Worm (Caenorhabditis elegans) whole organism, late embryonic: ENCODE results near the gene dpy-17.

Experiments
- ahr-1 ChIP-seq: sonication (generic microtip); optimal IDR thresholded peaks from 2 replicates; lab custom pipeline; 2016; ENCODE audit warnings: missing genetic modification characterization, missing compliant biosample characterization
- ceh-31 ChIP-seq: sonication (generic microtip); optimal IDR thresholded peaks from 2 replicates; lab custom pipeline; 2016; ENCODE audit warnings: missing genetic modification characterization, missing compliant biosample characterization
- ceh-34 ChIP-seq: sonication (generic microtip); optimal IDR thresholded peaks from 2 replicates; lab custom pipeline; 2016; ENCODE audit warnings: mild to moderate bottlenecking, missing genetic modification characterization, missing compliant biosample characterization
- ceh-6 ChIP-seq: fragments of 200-800 bp; sonication (Bioruptor generic); optimal IDR thresholded peaks from 2 replicates; lab custom pipeline; 2018; ENCODE audit warnings: mild to moderate bottlenecking, missing genetic modification characterization, missing compliant biosample characterization
- dve-1 ChIP-seq: sonication (generic microtip); optimal IDR thresholded peaks from 2 replicates; lab custom pipeline; 2017; ENCODE audit warnings: antibody characterized with exemption, mild to moderate bottlenecking, missing genetic modification characterization, missing compliant biosample characterization
- elt-2 ChIP-seq: sonication (generic microtip); optimal IDR thresholded peaks from 2 replicates; lab custom pipeline; 2016; ENCODE audit warnings: missing genetic modification reagents, missing genetic modification characterization, missing compliant biosample characterization
- elt-4 ChIP-seq: sonication (generic microtip); optimal IDR thresholded peaks from 2 replicates; lab custom pipeline; 2016; ENCODE audit warnings: missing genetic modification characterization, missing compliant biosample characterization
- hlh-30 ChIP-seq: sonication (generic microtip); optimal IDR thresholded peaks from 2 replicates; lab custom pipeline; 2017; ENCODE audit warnings: antibody characterized with exemption, missing genetic modification characterization, missing compliant biosample characterization; ENCODE audit not compliant: insufficient read depth
- nhr-232 ChIP-seq: sonication (generic microtip); optimal IDR thresholded peaks from 2 replicates; lab custom pipeline; 2016; ENCODE audit warnings: missing genetic modification characterization, missing compliant biosample characterization
- pax-1 ChIP-seq: fragments of 150-350 bp; optimal IDR thresholded peaks from 2 replicates; lab custom pipeline; 2014; ENCODE audit warnings: missing biosample characterization, missing genetic modification characterization
- pha-4 ChIP-seq: fragments of 150-350 bp; optimal IDR thresholded peaks from 2 replicates; lab custom pipeline; 2018; ENCODE audit warnings: missing biosample characterization, missing genetic modification reagents, missing genetic modification characterization
- sox-2 ChIP-seq: fragments of 200-800 bp; sonication (Bioruptor generic); IDR thresholded peaks from 2 replicates; pipeline ENCODE4 v1.3.6; 2022; ENCODE audit warnings: missing genetic modification reagents, missing genetic modification characterization, missing compliant biosample characterization
- tbx-7 ChIP-seq: sonication (generic microtip); optimal IDR thresholded peaks from 2 replicates; lab custom pipeline; 2016; ENCODE audit warnings: missing genotype, missing genetic modification characterization, missing compliant biosample characterization
- zip-5 ChIP-seq: sonication (generic microtip); optimal IDR thresholded peaks from 2 replicates; lab custom pipeline; 2016; ENCODE audit warnings: missing genetic modification characterization, missing compliant biosample characterization

ce11 chrIII:5155393-5155792 lies 48.3 kb downstream of the dpy-17 start:
- no peak for TF ChIP-seq elt-4
- no peak for TF ChIP-seq dve-1
- TF ChIP-seq nhr-232 (tag; lab: Kevin White, UChicago), result no peak
- no peak for TF ChIP-seq zip-5
- no peak for TF ChIP-seq pax-1 (tag; lab: Kevin White, UChicago)
- no peak for TF ChIP-seq tbx-7 (tag; lab: Kevin White, UChicago)
- TF ChIP-seq pha-4 (tag; lab: Kevin White, UChicago), result no peak
- TF ChIP-seq ceh-34 (tag; lab: Kevin White, UChicago), result no peak
- TF ChIP-seq ahr-1 (tag; lab: Kevin White, UChicago), result no peak
- TF ChIP-seq sox-2 (GFP tag; lab: Robert Waterston, UW), result no peak
- no peak for TF ChIP-seq ceh-6
- TF ChIP-seq hlh-30 (tag; lab: Kevin White, UChicago), result no peak
- no peak for TF ChIP-seq elt-2 (tag; lab: Kevin White, UChicago)
- no peak for TF ChIP-seq ceh-31 (tag; lab: Kevin White, UChicago)
